Worm (Caenorhabditis elegans) whole organism, L4 larva: ENCODE data around the gene gldi-10.

Source experiments
- F26F4.8 ChIP-seq: fragments of 200-800 bp; sonication (Bioruptor generic); conservative IDR thresholded peaks from 2 replicates; pipeline ENCODE4 v1.3.6; 2022; ENCODE audit warnings: missing genetic modification characterization, missing compliant biosample characterization
- F37D6.2 ChIP-seq: sonication (generic microtip); optimal IDR thresholded peaks from 2 replicates; lab custom pipeline; 2016; ENCODE audit warnings: mild to moderate bottlenecking, missing genetic modification characterization, missing compliant biosample characterization
- F44E2.7 ChIP-seq: fragments of 200-800 bp; sonication (Bioruptor generic); IDR thresholded peaks from 2 replicates; pipeline ENCODE4 v2.1.2; 2022; ENCODE audit warnings: missing genetic modification characterization, missing compliant biosample characterization
- T26A8.4 ChIP-seq: fragments of 200-800 bp; sonication (Bioruptor generic); IDR thresholded peaks from 2 replicates; pipeline ENCODE4 v1.3.6; 2022; ENCODE audit warnings: missing genetic modification characterization, missing compliant biosample characterization
- Y105C5A.15 ChIP-seq: fragments of 200-800 bp; sonication (Bioruptor generic); IDR thresholded peaks from 2 replicates; pipeline ENCODE4 v1.3.6; 2022; ENCODE audit warnings: missing genetic modification characterization, missing compliant biosample characterization
- Y48G9A.11 ChIP-seq: fragments of 200-800 bp; sonication (Bioruptor generic); IDR thresholded peaks from 2 replicates; pipeline ENCODE4 v1.3.6; 2022; ENCODE audit warnings: missing genetic modification reagents, missing genetic modification characterization, missing compliant biosample characterization
- Y5F2A.4 ChIP-seq: fragments of 200-800 bp; sonication (Bioruptor generic); optimal IDR thresholded peaks from 2 replicates; lab custom pipeline; 2018; ENCODE audit warnings: mild to moderate bottlenecking, missing genetic modification characterization, missing compliant biosample characterization
- ZK337.2 ChIP-seq: fragments of 200-800 bp; sonication (Bioruptor generic); IDR thresholded peaks from 2 replicates; pipeline ENCODE4 v1.3.6; 2022; ENCODE audit warnings: missing genetic modification reagents, missing genetic modification characterization, missing compliant biosample characterization
- aly-2 ChIP-seq: sonication (generic microtip); optimal IDR thresholded peaks from 2 replicates; lab custom pipeline; 2018; ENCODE audit warnings: missing biosample characterization, missing genetic modification characterization
- arid-1 ChIP-seq: fragments of 200-800 bp; sonication (Bioruptor generic); conservative IDR thresholded peaks from 2 replicates; pipeline ENCODE4 v1.3.6; 2022; ENCODE audit warnings: missing genetic modification reagents, missing genetic modification characterization, missing compliant biosample characterization
- attf-4 ChIP-seq: sonication (generic microtip); optimal IDR thresholded peaks from 3 replicates; lab custom pipeline; 2017; ENCODE audit warnings: missing biosample characterization, missing genetic modification characterization
- ceh-28 ChIP-seq: fragments of 150-350 bp; optimal IDR thresholded peaks from 2 replicates; lab custom pipeline; 2014; ENCODE audit warnings: missing biosample characterization, missing genetic modification reagents, missing genetic modification characterization
- ceh-32 ChIP-seq: sonication (generic microtip); optimal IDR thresholded peaks from 2 replicates; lab custom pipeline; 2016; ENCODE audit warnings: mild to moderate bottlenecking, missing genetic modification characterization, missing compliant biosample characterization; ENCODE audit not compliant: poor library complexity
- ceh-82 ChIP-seq: sonication (generic microtip); optimal IDR thresholded peaks from 2 replicates; lab custom pipeline; 2017; ENCODE audit warnings: missing biosample characterization, missing genetic modification characterization
- ctbp-1 ChIP-seq: fragments of 200-800 bp; sonication (Bioruptor generic); IDR thresholded peaks from 2 replicates; pipeline ENCODE4 v1.3.6; 2022; ENCODE audit warnings: missing genetic modification reagents, missing genetic modification characterization, missing compliant biosample characterization
- daf-19 ChIP-seq: fragments of 200-800 bp; sonication (Bioruptor generic); conservative IDR thresholded peaks from 2 replicates; pipeline ENCODE4 v1.3.6; 2022; ENCODE audit warnings: missing genetic modification characterization, missing compliant biosample characterization
- dmd-6 ChIP-seq: fragments of 200-800 bp; sonication (Bioruptor generic); IDR thresholded peaks from 2 replicates; pipeline ENCODE4 v1.3.6; 2022; ENCODE audit warnings: missing genetic modification reagents, missing genetic modification characterization, missing compliant biosample characterization
- dmd-8 ChIP-seq: fragments of 200-800 bp; sonication (Bioruptor generic); IDR thresholded peaks from 2 replicates; pipeline ENCODE4 v1.3.6; 2022; ENCODE audit warnings: missing genetic modification characterization, missing compliant biosample characterization
- dpl-1 ChIP-seq: fragments of 150-350 bp; optimal IDR thresholded peaks from 2 replicates; lab custom pipeline; 2014; ENCODE audit warnings: missing biosample characterization, missing genetic modification reagents, missing genetic modification characterization
- duxl-1 ChIP-seq: sonication (generic microtip); optimal IDR thresholded peaks from 2 replicates; lab custom pipeline; 2016; ENCODE audit warnings: mild to moderate bottlenecking, missing genetic modification characterization, moderate library complexity, missing compliant biosample characterization; ENCODE audit not compliant: poor library complexity
- fos-1 ChIP-seq: fragments of 150-350 bp; optimal IDR thresholded peaks from 2 replicates; lab custom pipeline; 2014; ENCODE audit warnings: missing biosample characterization, missing genetic modification characterization
- gei-8 ChIP-seq: fragments of 200-800 bp; sonication (Bioruptor generic); optimal IDR thresholded peaks from 2 replicates; lab custom pipeline; 2018; ENCODE audit warnings: mild to moderate bottlenecking, missing genetic modification characterization, missing compliant biosample characterization
- hif-1 ChIP-seq, 2 experiments: sonication (generic microtip); optimal IDR thresholded peaks; 2 replicates each; lab custom pipeline; 2016 to 2017; ENCODE audit warnings: missing compliant biosample characterization in 2 of 2, missing genetic modification characterization in 2 of 2, missing genetic modification reagents in 2 of 2, missing genotype in 2 of 2, mild to moderate bottlenecking in 1 of 2
- hlh-11 ChIP-seq: fragments of 200-800 bp; sonication (Bioruptor generic); optimal IDR thresholded peaks from 2 replicates; lab custom pipeline; 2018; ENCODE audit warnings: mild to moderate bottlenecking, missing genetic modification characterization, missing compliant biosample characterization
- lim-7 ChIP-seq: fragments of 200-800 bp; sonication (Bioruptor generic); IDR thresholded peaks from 2 replicates; pipeline ENCODE4 v1.3.6; 2022; ENCODE audit warnings: missing genetic modification characterization, missing compliant biosample characterization
- lin-1 ChIP-seq: fragments of 200-800 bp; sonication (Bioruptor generic); IDR thresholded peaks from 2 replicates; pipeline ENCODE4 v1.3.6; 2022; ENCODE audit warnings: missing genetic modification reagents, missing genetic modification characterization, missing compliant biosample characterization
- lin-13 ChIP-seq: fragments of 150-350 bp; optimal IDR thresholded peaks from 2 replicates; lab custom pipeline; 2014; ENCODE audit warnings: missing biosample characterization, missing genetic modification reagents, missing genetic modification characterization
- lin-15B ChIP-seq: fragments of 150-350 bp; sonication (generic microtip); optimal IDR thresholded peaks from 3 replicates; lab custom pipeline; 2014; ENCODE audit warnings: missing biosample characterization, missing genetic modification characterization
- lin-29 ChIP-seq: fragments of 200-800 bp; sonication (Bioruptor generic); IDR thresholded peaks from 2 replicates; pipeline ENCODE4 v1.3.6; 2022; ENCODE audit warnings: missing genetic modification reagents, missing genetic modification characterization, missing compliant biosample characterization
- lir-3 ChIP-seq: sonication (generic microtip); optimal IDR thresholded peaks from 2 replicates; lab custom pipeline; 2016; ENCODE audit warnings: mild to moderate bottlenecking, missing genetic modification characterization, missing compliant biosample characterization
- madf-5 ChIP-seq, 2 experiments: fragments of 200-800 bp; sonication (Bioruptor generic); IDR thresholded peaks; 2 replicates each; pipeline ENCODE4 v1.3.6; 2022; ENCODE audit warnings: missing compliant biosample characterization in 2 of 2, missing genetic modification characterization in 2 of 2
- madf-9 ChIP-seq: fragments of 200-800 bp; sonication (Bioruptor generic); conservative IDR thresholded peaks from 2 replicates; pipeline ENCODE4 v1.3.6; 2022; ENCODE audit warnings: missing genetic modification reagents, missing genetic modification characterization, missing compliant biosample characterization
- mdl-1 ChIP-seq, 2 experiments: fragments of 150-350 bp in 1 of 2; sonication (generic microtip) in 1 of 2; optimal IDR thresholded peaks; 2 replicates each; lab custom pipeline; 2014 to 2017; ENCODE audit warnings: missing biosample characterization in 2 of 2, missing genetic modification characterization in 2 of 2
- mdt-29 ChIP-seq: fragments of 200-800 bp; sonication (Bioruptor generic); IDR thresholded peaks from 2 replicates; pipeline ENCODE4 v1.3.6; 2022; ENCODE audit warnings: missing genetic modification reagents, missing genetic modification characterization, missing compliant biosample characterization
- mxl-3 ChIP-seq: fragments of 200-800 bp; sonication (Bioruptor generic); optimal IDR thresholded peaks from 2 replicates; lab custom pipeline; 2018; ENCODE audit warnings: mild to moderate bottlenecking, missing genetic modification characterization, missing compliant biosample characterization
- nhr-10 ChIP-seq: fragments of 150-350 bp; optimal IDR thresholded peaks from 2 replicates; lab custom pipeline; 2014; ENCODE audit warnings: missing biosample characterization, missing genetic modification characterization
- nhr-111 ChIP-seq: fragments of 200-800 bp; sonication (Bioruptor generic); optimal IDR thresholded peaks from 2 replicates; lab custom pipeline; 2018; ENCODE audit warnings: mild to moderate bottlenecking, missing genetic modification characterization, missing compliant biosample characterization
- nhr-25 ChIP-seq: sonication (generic microtip); optimal IDR thresholded peaks from 2 replicates; lab custom pipeline; 2017; ENCODE audit warnings: missing genetic modification characterization, mild to moderate bottlenecking, missing compliant biosample characterization, antibody characterized with exemption, moderate library complexity, borderline replicate concordance; ENCODE audit not compliant: insufficient read depth
- nhr-42 ChIP-seq: fragments of 200-800 bp; sonication (Bioruptor generic); IDR thresholded peaks from 2 replicates; pipeline ENCODE4 v1.3.6; 2022; ENCODE audit warnings: missing genetic modification characterization, missing compliant biosample characterization
- nhr-6 ChIP-seq: fragments of 150-350 bp; optimal IDR thresholded peaks from 2 replicates; lab custom pipeline; 2014; ENCODE audit warnings: missing biosample characterization, missing genetic modification characterization
- pha-4 ChIP-seq, 2 experiments: fragments of 150-350 bp in 1 of 2; fragments of 200-800 bp in 1 of 2; sonication (Bioruptor generic) in 1 of 2; IDR thresholded peaks in 1 of 2; optimal IDR thresholded peaks in 1 of 2; 2 replicates each; pipeline versions ENCODE4 v1.3.6 to Lab custom; 2014 to 2022; ENCODE audit warnings: missing genetic modification characterization in 2 of 2, missing genetic modification reagents in 2 of 2, missing biosample characterization in 1 of 2, missing compliant biosample characterization in 1 of 2
- sdz-12 ChIP-seq: fragments of 200-800 bp; sonication (Bioruptor generic); optimal IDR thresholded peaks from 2 replicates; lab custom pipeline; 2018; ENCODE audit warnings: mild to moderate bottlenecking, missing genetic modification characterization, missing compliant biosample characterization
- set-16 ChIP-seq: fragments of 200-800 bp; sonication (Bioruptor generic); IDR thresholded peaks from 2 replicates; pipeline ENCODE4 v1.3.6; 2022; ENCODE audit warnings: missing genetic modification reagents, missing genetic modification characterization, missing compliant biosample characterization
- skn-1 ChIP-seq: fragments of 150-350 bp; optimal IDR thresholded peaks from 2 replicates; lab custom pipeline; 2014; ENCODE audit warnings: missing biosample characterization, missing genetic modification characterization
- snpc-4 ChIP-seq: fragments of 150-350 bp; optimal IDR thresholded peaks from 2 replicates; lab custom pipeline; 2014; ENCODE audit warnings: missing biosample characterization, missing genetic modification characterization
- spr-3 ChIP-seq: fragments of 200-800 bp; sonication (Bioruptor generic); optimal IDR thresholded peaks from 2 replicates; lab custom pipeline; 2018; ENCODE audit warnings: mild to moderate bottlenecking, missing genetic modification characterization, missing compliant biosample characterization
- unc-39 ChIP-seq: sonication (generic microtip); optimal IDR thresholded peaks from 2 replicates; lab custom pipeline; 2017; ENCODE audit warnings: missing biosample characterization, missing genetic modification characterization
- zfp-2 ChIP-seq: sonication (generic microtip); optimal IDR thresholded peaks from 2 replicates; lab custom pipeline; 2016; ENCODE audit warnings: mild to moderate bottlenecking, missing genetic modification characterization, missing compliant biosample characterization
- zip-11 ChIP-seq: fragments of 200-800 bp; sonication (Bioruptor generic); IDR thresholded peaks from 2 replicates; pipeline ENCODE4 v1.3.6; 2022; ENCODE audit warnings: missing genetic modification characterization, missing compliant biosample characterization
- ztf-11 ChIP-seq: fragments of 150-350 bp; optimal IDR thresholded peaks from 2 replicates; lab custom pipeline; 2014; ENCODE audit warnings: missing biosample characterization, missing genetic modification characterization

The gldi-10 gene

ce11 chrIV:9146819-9147518, 47.9 kb downstream of the gldi-10 start, which contains the start of the genes rpb-12 and aly-2 (continued):
- no peak for TF ChIP-seq lin-15B (tag; lab: Kevin White, UChicago)
- no peak for TF ChIP-seq nhr-6
- no peak for TF ChIP-seq aly-2
- TF ChIP-seq Y5F2A.4 (GFP tag; lab: Kevin White, UChicago): no peak
- TF ChIP-seq daf-19 (GFP tag; lab: Robert Waterston, UW): no peak
- TF ChIP-seq F37D6.2 (tag; lab: Kevin White, UChicago): no peak
- TF ChIP-seq spr-3: no peak
- TF ChIP-seq mdl-1 (tag; optimal IDR thresholded peaks at IDR 0.05; lab: Kevin White, UChicago): peak in 1 of 2 experiments; percentile 5
- no peak for TF ChIP-seq attf-4
- TF ChIP-seq zfp-2 (tag; lab: Kevin White, UChicago): no peak
- TF ChIP-seq ceh-32 (tag; lab: Kevin White, UChicago): no peak
- no peak for TF ChIP-seq ceh-82 (tag; lab: Kevin White, UChicago)
- no peak for TF ChIP-seq gei-8 (GFP tag; lab: Kevin White, UChicago)
- no peak for TF ChIP-seq hif-1 (tag; optimal IDR thresholded peaks at IDR 0.05; lab: Kevin White, UChicago)
- TF ChIP-seq ceh-28 (tag; lab: Kevin White, UChicago): no peak
- TF ChIP-seq zip-11 (GFP tag; lab: Robert Waterston, UW): no peak
- TF ChIP-seq nhr-10: no peak
- no peak for TF ChIP-seq madf-9 (GFP tag; lab: Robert Waterston, UW)
- no peak for TF ChIP-seq pha-4 (GFP tag; IDR thresholded peaks at IDR 0.05; lab: Robert Waterston, UW)
- TF ChIP-seq pha-4 (tag; optimal IDR thresholded peaks at IDR 0.05; lab: Kevin White, UChicago): no peak
- TF ChIP-seq madf-5 (GFP tag; IDR thresholded peaks at IDR 0.05; lab: Robert Waterston, UW): no peak
- TF ChIP-seq snpc-4 (tag; lab: Kevin White, UChicago): no peak
- TF ChIP-seq sdz-12 (GFP tag; lab: Kevin White, UChicago): no peak
- no peak for TF ChIP-seq dmd-8 (GFP tag; lab: Robert Waterston, UW)
- TF ChIP-seq unc-39 (tag; lab: Kevin White, UChicago): no peak
- no peak for TF ChIP-seq lir-3 (tag; lab: Kevin White, UChicago)
- peak; percentile 100 for TF ChIP-seq Y48G9A.11 (GFP tag; lab: Robert Waterston, UW)
- no peak for TF ChIP-seq set-16
- TF ChIP-seq T26A8.4: no peak
- TF ChIP-seq mxl-3 (GFP tag; lab: Kevin White, UChicago): no peak
- no peak for TF ChIP-seq Y105C5A.15 (GFP tag; lab: Robert Waterston, UW)
- no peak for TF ChIP-seq ctbp-1
- TF ChIP-seq nhr-42: no peak
- no peak for TF ChIP-seq duxl-1 (tag; lab: Kevin White, UChicago)
- no peak for TF ChIP-seq F44E2.7
- TF ChIP-seq arid-1 (GFP tag; lab: Robert Waterston, UW): no peak
- TF ChIP-seq lim-7 (GFP tag; lab: Robert Waterston, UW): no peak
- no peak for TF ChIP-seq mdt-29 (GFP tag; lab: Robert Waterston, UW)
- no peak for TF ChIP-seq dmd-6 (GFP tag; lab: Robert Waterston, UW)
- TF ChIP-seq lin-29: no peak
- TF ChIP-seq hlh-11 (tag; lab: Kevin White, UChicago): no peak
- no peak for TF ChIP-seq fos-1 (tag; lab: Kevin White, UChicago)
- TF ChIP-seq ztf-11 (tag; lab: Kevin White, UChicago): no peak
- TF ChIP-seq lin-13 (GFP tag; lab: Kevin White, UChicago): peak; percentile 39
- no peak for TF ChIP-seq F26F4.8 (GFP tag; lab: Robert Waterston, UW)
- TF ChIP-seq dpl-1 (GFP tag; lab: Kevin White, UChicago): peak; percentile 78
- no peak for TF ChIP-seq skn-1 (tag; lab: Kevin White, UChicago)
- no peak for TF ChIP-seq ZK337.2
- no peak for TF ChIP-seq lin-1
- no peak for TF ChIP-seq nhr-25
- no peak for TF ChIP-seq nhr-111 (GFP tag; lab: Kevin White, UChicago)
